Fruit fly (Drosophila melanogaster) whole organism, wandering third instar larva: ENCODE results near the gene upSET.

Experiments
- CG32264 ChIP-seq: fragments of 200-800 bp; sonication (Bioruptor generic); optimal IDR thresholded peaks from 2 replicates; lab custom pipeline; 2016; ENCODE audit warnings: missing biosample characterization, missing genetic modification characterization
- CG9705 ChIP-seq: fragments of 200-800 bp; sonication (Bioruptor generic); optimal IDR thresholded peaks from 2 replicates; lab custom pipeline; 2018; ENCODE audit warnings: missing biosample characterization, mild to moderate bottlenecking, missing genetic modification characterization
- CrebA ChIP-seq: fragments of 200-800 bp; sonication (Bioruptor generic); optimal IDR thresholded peaks from 2 replicates; lab custom pipeline; 2016; ENCODE audit warnings: missing biosample characterization, mild to moderate bottlenecking, missing genetic modification characterization, borderline replicate concordance
- Dif ChIP-seq: fragments of 200-275, 200-300 bp; sonication (Bioruptor generic); optimal IDR thresholded peaks from 2 replicates; lab custom pipeline; 2018; ENCODE audit warnings: missing biosample characterization, missing genetic modification characterization; ENCODE audit not compliant: partially characterized antibody
- GATAd ChIP-seq: sonication (Bioruptor generic); optimal IDR thresholded peaks from 2 replicates; lab custom pipeline; 2016; ENCODE audit warnings: missing biosample characterization, missing genetic modification characterization
- HLH106 ChIP-seq: fragments of 200-800 bp; optimal IDR thresholded peaks from 3 replicates; lab custom pipeline; 2019; ENCODE audit warnings: missing biosample characterization, mild to moderate bottlenecking, missing genetic modification characterization, moderate library complexity
- Hnf4 ChIP-seq: fragments of 200-800 bp; sonication (Bioruptor generic); optimal IDR thresholded peaks from 2 replicates; lab custom pipeline; 2016; ENCODE audit warnings: missing biosample characterization, mild to moderate bottlenecking, missing genetic modification characterization
- Hr78 ChIP-seq: fragments of >200 bp; optimal IDR thresholded peaks from 2 replicates; lab custom pipeline; 2017; ENCODE audit warnings: missing biosample characterization, missing genetic modification characterization
- Hr83 ChIP-seq: fragments of 200-300 bp; sonication (Bioruptor generic); optimal IDR thresholded peaks from 2 replicates; lab custom pipeline; 2016; ENCODE audit warnings: missing biosample characterization, mild to moderate bottlenecking, missing genetic modification characterization, moderate library complexity; ENCODE audit not compliant: poor library complexity, severe bottlenecking
- Jra ChIP-seq: sonication (Bioruptor generic); optimal IDR thresholded peaks from 2 replicates; lab custom pipeline; 2016; ENCODE audit warnings: missing biosample characterization, missing genetic modification characterization
- Mio ChIP-seq: sonication (Bioruptor generic); optimal IDR thresholded peaks from 2 replicates; lab custom pipeline; 2016; ENCODE audit warnings: missing biosample characterization, missing genetic modification characterization
- Myc ChIP-seq: fragments of >200 bp; optimal IDR thresholded peaks from 2 replicates; lab custom pipeline; 2017
- N ChIP-seq: fragments of >200 bp; optimal IDR thresholded peaks from 2 replicates; lab custom pipeline; 2018; ENCODE audit warnings: missing biosample characterization, missing external identifiers, missing genetic modification characterization
- OdsH ChIP-seq: fragments of 200-800 bp; sonication (Bioruptor generic); optimal IDR thresholded peaks from 2 replicates; lab custom pipeline; 2016; ENCODE audit warnings: missing biosample characterization, mild to moderate bottlenecking, missing genetic modification characterization
- Rel ChIP-seq, 2 experiments: fragments of 200-800 bp; sonication (Bioruptor generic) in 1 of 2; optimal IDR thresholded peaks; 2 replicates in 1 of 2; 3 replicates in 1 of 2; lab custom pipeline; 2016 to 2019; ENCODE audit warnings: mild to moderate bottlenecking in 2 of 2, missing biosample characterization in 2 of 2, missing genetic modification characterization in 2 of 2, moderate library complexity in 1 of 2
- Vsx2 ChIP-seq: fragments of 200-300, 225-300 bp; sonication (Bioruptor generic); optimal IDR thresholded peaks from 2 replicates; lab custom pipeline; 2018; ENCODE audit warnings: missing biosample characterization, missing genetic modification characterization; ENCODE audit not compliant: partially characterized antibody
- br ChIP-seq: fragments of 200-800 bp; sonication (Bioruptor generic); optimal IDR thresholded peaks from 2 replicates; lab custom pipeline; 2016; ENCODE audit warnings: missing biosample characterization, missing genetic modification characterization
- dl ChIP-seq, 2 experiments: fragments of 175-275, 200-275 bp in 1 of 2; fragments of 200-275 bp in 1 of 2; sonication (Bioruptor generic); optimal IDR thresholded peaks; lab custom pipeline; 2018; ENCODE audit warnings: mild to moderate bottlenecking in 2 of 2, missing biosample characterization in 2 of 2, missing genetic modification characterization in 2 of 2, moderate library complexity in 2 of 2; ENCODE audit not compliant: partially characterized antibody in 2 of 2, insufficient read depth in 1 of 2
- dmrt93B ChIP-seq: fragments of 200-800 bp; sonication (Bioruptor generic); optimal IDR thresholded peaks from 2 replicates; lab custom pipeline; 2018; ENCODE audit warnings: missing biosample characterization, mild to moderate bottlenecking, missing genetic modification characterization
- ey ChIP-seq: fragments of 200-800 bp; sonication (Bioruptor generic); optimal IDR thresholded peaks from 2 replicates; lab custom pipeline; 2016; ENCODE audit warnings: missing biosample characterization, missing genetic modification characterization
- foxo ChIP-seq, 2 experiments: fragments of 200-800 bp; sonication (Bioruptor generic); optimal IDR thresholded peaks; 2 replicates in 1 of 2; 3 replicates in 1 of 2; lab custom pipeline; 2016 to 2017; ENCODE audit warnings: missing biosample characterization in 2 of 2, missing genetic modification characterization in 2 of 2
- fru ChIP-seq: fragments of 200-800 bp; sonication (Bioruptor generic); optimal IDR thresholded peaks from 3 replicates; lab custom pipeline; 2016; ENCODE audit warnings: missing biosample characterization, mild to moderate bottlenecking, missing genetic modification characterization
- h ChIP-seq: fragments of 200-800 bp; sonication (Bioruptor generic); optimal IDR thresholded peaks from 3 replicates; lab custom pipeline; 2016; ENCODE audit warnings: missing biosample characterization, mild to moderate bottlenecking, missing genetic modification characterization
- jim ChIP-seq: fragments of 175-275, 200-325 bp; sonication (Bioruptor generic); optimal IDR thresholded peaks from 2 replicates; lab custom pipeline; 2016; ENCODE audit warnings: missing biosample characterization, mild to moderate bottlenecking, missing genetic modification characterization
- lola ChIP-seq: fragments of >200 bp; optimal IDR thresholded peaks from 2 replicates; lab custom pipeline; 2017; ENCODE audit warnings: missing biosample characterization, missing genetic modification characterization
- psq ChIP-seq: fragments of 200-800 bp; sonication (Bioruptor generic); optimal IDR thresholded peaks from 3 replicates; lab custom pipeline; 2017; ENCODE audit warnings: missing biosample characterization, mild to moderate bottlenecking, missing genetic modification characterization, moderate library complexity
- rgr ChIP-seq: fragments of 200-800 bp; sonication (Bioruptor generic); optimal IDR thresholded peaks from 3 replicates; lab custom pipeline; 2016; ENCODE audit warnings: missing biosample characterization, mild to moderate bottlenecking, missing genetic modification characterization
- sage ChIP-seq: fragments of 200-800 bp; sonication (Bioruptor generic); optimal IDR thresholded peaks from 2 replicates; lab custom pipeline; 2016; ENCODE audit warnings: missing biosample characterization, mild to moderate bottlenecking, missing genetic modification characterization
- tai ChIP-seq: sonication (Bioruptor generic); optimal IDR thresholded peaks from 2 replicates; lab custom pipeline; 2016; ENCODE audit warnings: missing biosample characterization, missing genetic modification characterization
- usp ChIP-seq: fragments of >200 bp; optimal IDR thresholded peaks from 2 replicates; lab custom pipeline; 2017; ENCODE audit warnings: missing biosample characterization, missing genetic modification characterization
- woc ChIP-seq: sonication (Bioruptor generic); optimal IDR thresholded peaks from 2 replicates; lab custom pipeline; 2016; ENCODE audit warnings: missing biosample characterization, mild to moderate bottlenecking, missing genetic modification characterization

The upSET gene

DNA sequence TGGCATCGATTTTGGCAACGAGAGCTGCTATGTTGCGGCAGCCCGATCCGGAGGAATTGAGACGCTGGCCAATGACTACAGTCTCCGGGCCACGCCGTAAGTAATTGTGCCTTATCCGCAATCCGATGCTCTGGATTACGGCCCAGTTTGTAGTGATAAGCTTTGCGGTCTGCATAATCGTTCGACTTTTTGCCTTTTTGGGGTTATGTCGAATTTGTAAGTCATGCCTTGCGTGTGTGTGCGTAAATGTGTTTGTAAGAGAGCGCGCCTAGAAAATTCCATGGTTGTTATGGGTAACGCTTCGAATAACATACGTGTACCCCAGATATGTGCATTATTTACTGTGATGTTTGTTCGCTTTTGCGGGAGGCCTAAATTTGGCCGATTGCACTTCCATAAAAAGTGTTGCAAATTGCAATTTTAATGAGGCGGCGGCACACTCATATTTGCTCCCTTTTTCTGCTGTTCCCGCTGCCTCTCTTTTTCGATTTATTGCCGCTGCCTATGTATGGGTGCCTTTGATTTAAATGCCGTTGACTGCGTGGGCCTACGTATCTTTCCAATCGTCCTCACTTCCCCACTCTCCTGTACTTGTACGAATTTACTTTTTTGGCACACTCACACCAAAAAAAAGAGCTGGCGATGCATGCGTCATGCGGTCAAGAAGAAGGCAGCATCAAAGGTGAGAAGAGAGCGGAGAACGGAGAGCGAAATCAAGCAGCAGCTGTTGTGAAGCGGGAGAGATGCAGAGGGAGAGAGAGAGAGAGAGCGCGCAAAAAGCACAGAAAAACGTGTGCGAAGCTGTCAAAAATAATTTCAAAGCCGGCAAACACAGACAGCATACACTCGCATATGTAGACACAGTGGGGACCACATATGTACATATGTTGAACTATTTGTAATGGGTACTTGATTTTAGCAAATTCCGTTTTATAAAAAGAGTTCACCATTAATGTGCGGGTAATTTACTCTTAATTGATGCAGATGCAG lies 36.0 kb downstream of the upSET start:
- TF ChIP-seq Jra (GFP tag; lab: Kevin White, UChicago), result no peak
- peak; percentile 62 for TF ChIP-seq sage (GFP tag; lab: Kevin White, UChicago)
- peak; percentile 29 for TF ChIP-seq CG32264 (GFP tag; lab: Kevin White, UChicago)
- TF ChIP-seq Myc (lab: Kevin White, UChicago), result no peak
- peak; percentile 75 for TF ChIP-seq Dif (GFP tag; lab: Kevin White, UChicago)
- peak in 1 of 2 experiments; percentile 18 for TF ChIP-seq foxo (GFP tag; optimal IDR thresholded peaks at IDR 0.05; lab: Kevin White, UChicago)
- TF ChIP-seq Vsx2 (GFP tag; lab: Kevin White, UChicago), result peak; percentile 56
- peak; percentile 39 for TF ChIP-seq psq (GFP tag; lab: Kevin White, UChicago)
- peak; percentile 1 for TF ChIP-seq OdsH (GFP tag; lab: Kevin White, UChicago)
- peak in 1 of 2 experiments; percentile 68 for TF ChIP-seq dl (GFP tag; optimal IDR thresholded peaks at IDR 0.05; lab: Kevin White, UChicago; ENCODE audit: insufficient read depth in 1 of 2, partially characterized antibody in 2 of 2)
- TF ChIP-seq woc (GFP tag; lab: Kevin White, UChicago), result no peak
- TF ChIP-seq h (GFP tag; lab: Kevin White, UChicago), result peak; percentile 21
- no peak for TF ChIP-seq br
- TF ChIP-seq Rel (GFP tag; optimal IDR thresholded peaks at IDR 0.05; lab: Kevin White, UChicago), result no peak
- peak; percentile 78 for TF ChIP-seq Rel (tag; optimal IDR thresholded peaks at IDR 0.05; lab: Kevin White, UChicago)
- TF ChIP-seq Hr78 (GFP tag; lab: Kevin White, UChicago), result no peak

- TF ChIP-seq ey (GFP tag; lab: Kevin White, UChicago), result peak; percentile 66
- peak; percentile 3 for TF ChIP-seq CG9705 (GFP tag; lab: Kevin White, UChicago)
- no peak for TF ChIP-seq Mio (GFP tag; lab: Kevin White, UChicago)
- TF ChIP-seq rgr (GFP tag; lab: Kevin White, UChicago), result no peak
- TF ChIP-seq dmrt93B (GFP tag; lab: Kevin White, UChicago), result no peak
- no peak for TF ChIP-seq tai (GFP tag; lab: Kevin White, UChicago)
- TF ChIP-seq psq (GFP tag; lab: Kevin White, UChicago), result peak; percentile 51
- no peak for TF ChIP-seq CrebA (GFP tag; lab: Kevin White, UChicago)
- no peak for TF ChIP-seq Rel (GFP tag; optimal IDR thresholded peaks at IDR 0.05; lab: Kevin White, UChicago)
- TF ChIP-seq Rel (tag; optimal IDR thresholded peaks at IDR 0.05; lab: Kevin White, UChicago), result peak; percentile 42
- no peak for TF ChIP-seq jim (GFP tag; lab: Kevin White, UChicago)
- no peak for TF ChIP-seq usp (GFP tag; lab: Kevin White, UChicago)
- TF ChIP-seq Myc (lab: Kevin White, UChicago), result no peak
- TF ChIP-seq GATAd (GFP tag; lab: Kevin White, UChicago), result peak; percentile 35
- TF ChIP-seq N (GFP tag; lab: Kevin White, UChicago), result no peak
- TF ChIP-seq sage (GFP tag; lab: Kevin White, UChicago), result no peak
- TF ChIP-seq Vsx2 (GFP tag; lab: Kevin White, UChicago), result no peak
- TF ChIP-seq br, result no peak
- no peak for TF ChIP-seq dl (GFP tag; optimal IDR thresholded peaks at IDR 0.05; lab: Kevin White, UChicago; ENCODE audit: insufficient read depth in 1 of 2, partially characterized antibody in 2 of 2)
- no peak for TF ChIP-seq fru (GFP tag; lab: Kevin White, UChicago)
- TF ChIP-seq HLH106, result peak; percentile 77
- TF ChIP-seq woc (GFP tag; lab: Kevin White, UChicago), result no peak
- TF ChIP-seq lola (GFP tag; lab: Kevin White, UChicago), result no peak
- TF ChIP-seq Hnf4 (GFP tag; lab: Kevin White, UChicago), result no peak
- no peak for TF ChIP-seq CG32264 (GFP tag; lab: Kevin White, UChicago)
- no peak for TF ChIP-seq Hr83 (GFP tag; lab: Kevin White, UChicago)
- no peak for TF ChIP-seq h (GFP tag; lab: Kevin White, UChicago)
- TF ChIP-seq OdsH (GFP tag; lab: Kevin White, UChicago), result peak; percentile 66
Measured at dm6 chr3L:14049620-14050253, 47.8 kb downstream of the upSET start, which contains the start of gene Neurl4. Gene Neurl4 (minus strand): TSS chr3L:14049892.
